Fruit fly (Drosophila melanogaster): ENCODE measurements around the gene CG5026.

CG5026 gene

DNA sequence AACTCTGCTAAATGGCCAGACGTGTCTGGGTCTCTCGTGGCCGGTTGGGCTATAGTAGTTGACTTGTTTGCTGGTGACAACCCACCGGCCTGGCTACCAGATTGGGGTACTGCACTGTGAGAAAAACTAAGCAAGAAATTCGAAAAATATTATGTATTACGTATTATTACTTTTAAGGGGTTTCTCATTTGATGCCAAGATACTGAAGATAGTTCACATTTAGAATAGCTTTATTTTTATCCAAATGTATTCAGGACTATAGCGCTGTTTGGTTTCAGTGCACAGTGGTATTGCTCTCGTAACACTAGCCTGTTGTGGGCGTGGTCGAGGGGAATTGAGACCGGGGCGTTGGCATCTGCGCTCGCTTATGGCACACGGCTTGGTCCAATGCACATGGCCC, 47.6 kb upstream of the CG5026 start (continued):
- TF ChIP-seq caup (GFP tag; optimal IDR thresholded peaks at IDR 0.05; ENCODE audit: severe bottlenecking) (peak; percentile 67), sr (GFP tag; IDR thresholded peaks at IDR 0.05) (no peak), CG18619 (GFP tag; optimal IDR thresholded peaks at IDR 0.05) (peak; percentile 57), CG15269 (tag; optimal IDR thresholded peaks at IDR 0.05) (peak; percentile 78), aop (GFP tag; IDR thresholded peaks at IDR 0.05) (0 out of 2 replicates have a peak, but pooled peaks have one; percentile 6), CG9215 (GFP tag; IDR thresholded peaks at IDR 0.05) (no peak), CG14441 (GFP tag; IDR thresholded peaks at IDR 0.05) (peak; percentile 71), zfh2 (GFP tag; optimal IDR thresholded peaks at IDR 0.05) (peak; percentile 38), h (optimal IDR thresholded peaks at IDR 0.05) (no peak), CG17802 (tag; optimal IDR thresholded peaks at IDR 0.05) (no peak), Spps (tag; optimal IDR thresholded peaks at IDR 0.05) (no peak), shn (GFP tag; optimal IDR thresholded peaks at IDR 0.05) (no peak), HLH54F (GFP tag; optimal IDR thresholded peaks at IDR 0.05) (peak; percentile 44), tgo (GFP tag; IDR thresholded peaks at IDR 0.05) (peak; percentile 58; the same call in 1 of the 3 replicates), CG13296 (GFP tag; optimal IDR thresholded peaks at IDR 0.05) (peak; percentile 57), CG10321 (GFP tag; IDR thresholded peaks at IDR 0.05) (no peak), lmd (GFP tag; IDR thresholded peaks at IDR 0.05) (peak; percentile 71), Hsf (GFP tag; optimal IDR thresholded peaks at IDR 0.05) (peak; percentile 51), CG2120 (GFP tag; optimal IDR thresholded peaks at IDR 0.05) (peak; percentile 70), kah (GFP tag; optimal IDR thresholded peaks at IDR 0.05) (peak; percentile 52), PHDP (tag; optimal IDR thresholded peaks at IDR 0.05) (peak; percentile 73), stc (GFP tag; IDR thresholded peaks at IDR 0.05) (peak; percentile 78), wor (GFP tag; IDR thresholded peaks at IDR 0.05) (peak; percentile 57), Opbp (GFP tag; IDR thresholded peaks at IDR 0.05; ENCODE audit: partially characterized antibody) (no peak), CG3726 (GFP tag; IDR thresholded peaks at IDR 0.05) (peak; percentile 50; the same call in 1 of the 3 replicates), Mad (GFP tag; optimal IDR thresholded peaks at IDR 0.05) (peak; percentile 27), Stat92E (GFP tag; optimal IDR thresholded peaks at IDR 0.05) (no peak), Chrac-16 (GFP tag; optimal IDR thresholded peaks at IDR 0.05) (peak; percentile 41), CG10267 (tag; optimal IDR thresholded peaks at IDR 0.05) (no peak), tx (GFP tag; optimal IDR thresholded peaks at IDR 0.05) (no peak), dmrt99B (tag; optimal IDR thresholded peaks at IDR 0.05) (peak; percentile 90), prd (optimal IDR thresholded peaks at IDR 0.05) (no peak), prd (GFP tag; IDR thresholded peaks at IDR 0.05) (peak; percentile 74), lab (GFP tag; optimal IDR thresholded peaks at IDR 0.05) (peak; percentile 80), CG17361 (GFP tag; IDR thresholded peaks at IDR 0.05) (peak; percentile 57; the same call in 2 of the 3 replicates), Gug (GFP tag; IDR thresholded peaks at IDR 0.05) (peak; percentile 14; the same call in 1 of the 4 replicates), chif (GFP tag; optimal IDR thresholded peaks at IDR 0.05) (peak; percentile 10 to 57), dpn (GFP tag; optimal IDR thresholded peaks at IDR 0.05) (peak; percentile 66 to 73), Ets97D (GFP tag; optimal IDR thresholded peaks at IDR 0.05) (no peak), slbo (GFP tag; IDR thresholded peaks at IDR 0.05) (peak; percentile 74), ab (GFP tag; optimal IDR thresholded peaks at IDR 0.05) (no peak), D19A (tag; optimal IDR thresholded peaks at IDR 0.05) (peak; percentile 48), gsb (GFP tag; IDR thresholded peaks at IDR 0.05) (no peak), CG2678 (tag; optimal IDR thresholded peaks at IDR 0.05) (peak; percentile 60), Trl (optimal IDR thresholded peaks at IDR 0.05) (no peak), Trl (GFP tag; optimal IDR thresholded peaks at IDR 0.05) (peak; percentile 54), tio (GFP tag; optimal IDR thresholded peaks at IDR 0.05) (peak; percentile 46), CG16813 (GFP tag; IDR thresholded peaks at IDR 0.05; ENCODE audit: partially characterized antibody) (no peak), CG14860 (GFP tag; IDR thresholded peaks at IDR 0.05; ENCODE audit: partially characterized antibody) (no peak), Scr (GFP tag; IDR thresholded peaks at IDR 0.05; ENCODE audit: partially characterized antibody) (no peak), Fer1 (GFP tag; optimal IDR thresholded peaks at IDR 0.05) (peak; percentile 84), Poxn (GFP tag; IDR thresholded peaks at IDR 0.05) (no peak)
